Worm (Caenorhabditis elegans): ENCODE measurements around the gene tbcc-1.

tbcc-1 gene

DNA sequence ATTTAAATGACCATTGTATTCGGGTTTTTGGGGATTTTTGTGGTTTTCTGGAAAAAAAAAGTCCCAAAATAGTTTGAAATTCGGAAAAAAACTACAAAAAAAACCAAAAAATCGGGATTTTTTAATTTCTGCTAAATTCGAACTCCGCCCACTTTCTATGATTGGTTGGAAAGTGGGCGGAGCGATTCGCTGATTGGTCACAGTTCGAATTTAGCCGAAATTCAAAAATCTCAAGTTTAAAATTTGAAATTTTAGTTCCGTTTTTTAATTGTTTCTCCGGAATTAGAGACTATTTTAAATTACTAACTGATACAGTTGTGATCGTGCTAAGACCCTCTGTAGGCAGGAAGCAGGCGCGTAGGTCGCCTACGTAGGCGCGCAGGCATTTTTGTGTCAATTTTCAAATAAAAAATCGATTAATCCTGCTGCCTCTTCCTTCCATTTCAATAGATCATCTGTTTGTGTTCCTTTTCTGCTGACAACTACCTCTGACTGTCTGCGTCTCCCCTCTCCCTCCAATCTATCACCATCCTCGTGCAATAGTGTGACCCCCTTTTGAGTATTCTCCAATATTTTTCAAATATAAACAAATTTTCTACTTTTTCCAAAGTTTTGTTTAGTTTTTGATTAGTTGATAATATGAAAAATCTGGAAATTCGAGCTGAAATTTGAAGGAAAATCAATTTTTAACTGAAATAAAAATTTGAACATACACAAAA lies 28.1 kb downstream of the tbcc-1 start:
- no peak for TF ChIP-seq Y105C5A.15 (GFP tag; IDR thresholded peaks at IDR 0.05)
- TF ChIP-seq aly-2 (tag; optimal IDR thresholded peaks at IDR 0.05): no peak
- TF ChIP-seq daf-8 (GFP tag; IDR thresholded peaks at IDR 0.05): no peak
- no peak for TF ChIP-seq ZK337.2 (GFP tag; IDR thresholded peaks at IDR 0.05)
- peak; percentile 80 for TF ChIP-seq hlh-30 (tag; optimal IDR thresholded peaks at IDR 0.05; ENCODE audit: insufficient read depth)
- TF ChIP-seq hmg-1.1 (GFP tag; IDR thresholded peaks at IDR 0.05): 0 out of 2 replicates have a peak, but pooled peaks have one; percentile 14
- no peak for TF ChIP-seq unc-130 (GFP tag; optimal IDR thresholded peaks at IDR 0.05)
- no peak for TF ChIP-seq spr-3 (GFP tag; optimal IDR thresholded peaks at IDR 0.05)
- TF ChIP-seq ztf-7 (tag; optimal IDR thresholded peaks at IDR 0.05): no peak
- TF ChIP-seq set-16 (GFP tag; IDR thresholded peaks at IDR 0.05): no peak
- TF ChIP-seq nhr-28 (tag; optimal IDR thresholded peaks at IDR 0.05): peak; percentile 13
- peak; percentile 56 for TF ChIP-seq aha-1 (tag)
- TF ChIP-seq lim-7 (GFP tag; IDR thresholded peaks at IDR 0.05): no peak
- peak in 1 of 2 experiments; percentile 41 for TF ChIP-seq lsy-2 (tag; optimal IDR thresholded peaks at IDR 0.05)

DNA sequence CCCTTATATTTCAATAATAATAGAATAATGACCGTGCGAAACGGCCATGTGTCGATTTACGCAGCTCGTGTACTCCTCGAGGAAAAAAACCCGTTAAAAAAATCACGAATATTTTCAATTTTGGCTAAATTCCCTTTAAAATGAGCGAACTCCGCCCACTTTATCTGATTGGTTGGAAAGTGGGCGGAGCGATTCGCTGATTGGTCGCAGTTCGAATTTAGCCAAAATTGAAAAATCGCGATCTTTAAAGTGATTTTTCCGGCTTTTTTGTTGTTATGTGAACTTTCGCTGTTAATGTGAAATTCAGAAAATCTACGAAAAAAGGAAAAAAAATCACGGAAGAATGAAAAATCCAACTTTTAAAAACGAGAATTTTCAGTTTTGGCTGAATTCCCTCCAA lies 29.6 kb downstream of the tbcc-1 start:
- TF ChIP-seq aha-1 (tag) (peak; percentile 65), lin-39 (tag; optimal IDR thresholded peaks at IDR 0.05) (no peak)

DNA sequence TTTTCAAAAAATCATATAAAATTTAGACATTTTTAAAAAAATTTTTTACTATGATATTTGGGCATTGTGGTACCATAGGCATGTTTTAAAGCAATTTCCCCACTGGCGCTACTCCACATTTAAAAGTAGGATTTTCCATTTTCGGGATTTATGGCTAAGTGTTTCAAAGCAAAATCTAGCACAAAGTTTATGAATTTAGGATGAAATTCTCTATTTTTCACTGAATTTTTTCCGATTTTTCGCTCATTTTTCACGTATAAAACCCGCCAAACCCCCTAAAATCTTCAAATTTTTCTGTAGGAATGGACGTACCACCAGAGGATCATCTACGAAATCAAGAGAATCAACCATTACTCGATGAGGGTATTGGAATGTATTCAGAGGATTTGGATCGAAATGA lies 30.7 kb downstream of the tbcc-1 start, which contains the start of gene pipp-4P:
Gene pipp-4P (plus strand): TSS at position 301 of the 400 bp plus-strand sequence.
- no peak for TF ChIP-seq T20F7.1 (GFP tag; optimal IDR thresholded peaks at IDR 0.05)
- TF ChIP-seq F49E8.2 (tag; optimal IDR thresholded peaks at IDR 0.05; ENCODE audit: borderline replicate concordance): no peak
- TF ChIP-seq duxl-1 (tag; optimal IDR thresholded peaks at IDR 0.05; ENCODE audit: poor library complexity): no peak
- no peak for TF ChIP-seq lim-7 (GFP tag; IDR thresholded peaks at IDR 0.05)
- TF ChIP-seq hlh-30 (tag; optimal IDR thresholded peaks at IDR 0.05; ENCODE audit: insufficient read depth): no peak
- no peak for TF ChIP-seq mdt-29 (GFP tag; IDR thresholded peaks at IDR 0.05)
- TF ChIP-seq snpc-4 (tag; optimal IDR thresholded peaks at IDR 0.05): no peak
- no peak for TF ChIP-seq lin-38 (GFP tag; IDR thresholded peaks at IDR 0.05)
- no peak for TF ChIP-seq ztf-7 (tag; optimal IDR thresholded peaks at IDR 0.05)
- TF ChIP-seq skn-1 (tag; optimal IDR thresholded peaks at IDR 0.05): no peak
- no peak for TF ChIP-seq ZK546.5 (tag; optimal IDR thresholded peaks at IDR 0.05)
- TF ChIP-seq madf-9 (GFP tag; conservative IDR thresholded peaks at IDR 0.05): no peak
- no peak for TF ChIP-seq gei-8 (GFP tag; optimal IDR thresholded peaks at IDR 0.05)

DNA sequence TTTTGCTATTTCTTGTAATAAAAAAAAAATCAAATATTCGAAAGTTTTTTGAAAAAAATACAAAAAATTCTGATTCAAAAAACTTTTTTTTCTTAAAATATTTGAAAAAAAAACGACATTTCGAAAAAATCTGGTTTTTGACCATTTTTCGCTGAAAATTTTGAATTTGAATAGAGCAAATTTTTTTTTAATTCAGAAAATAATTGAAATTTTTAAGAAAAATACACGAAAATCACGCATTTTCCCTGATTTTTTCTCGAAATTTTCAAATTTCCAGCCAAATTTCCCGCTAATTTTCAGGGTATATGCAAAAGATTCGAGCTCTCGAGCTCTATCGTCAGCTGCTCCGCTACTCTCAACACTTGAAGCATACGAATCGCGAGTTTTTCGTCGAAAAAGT lies 38.5 kb downstream of the tbcc-1 start, which contains the start of gene Y71H2AM.1:
Gene Y71H2AM.1 (plus strand): TSS at position 301 of the 400 bp plus-strand sequence.
- TF ChIP-seq aha-1 (tag) (peak; percentile 29), daf-12 (tag; optimal IDR thresholded peaks at IDR 0.05) (no peak)

DNA sequence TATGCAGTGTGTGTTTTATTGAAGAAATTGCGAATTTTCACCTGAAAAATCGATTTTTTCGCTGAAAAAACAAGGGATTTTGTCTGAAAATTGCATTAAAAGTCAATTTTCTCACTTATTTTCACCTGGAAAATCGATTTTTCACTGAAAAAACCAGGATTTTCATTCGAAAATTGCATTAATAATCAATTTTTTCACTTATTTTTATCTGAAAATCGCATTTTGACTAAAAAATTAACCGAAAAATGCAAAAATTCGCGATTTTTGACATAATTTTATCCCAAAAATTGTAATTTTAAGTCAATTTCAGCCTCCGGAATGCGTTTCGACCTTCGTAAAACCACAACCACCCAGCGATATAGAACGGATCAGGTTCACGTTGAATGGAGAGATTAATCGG lies 44.2 kb downstream of the tbcc-1 start, which contains the start of gene Y71H2AM.29:
Gene Y71H2AM.29 (plus strand): TSS at position 301 of the 400 bp plus-strand sequence.
- no peak for TF ChIP-seq ces-1 (GFP tag; optimal IDR thresholded peaks at IDR 0.05)
- TF ChIP-seq ctbp-1 (GFP tag; IDR thresholded peaks at IDR 0.05): no peak
- TF ChIP-seq lin-39 (tag; optimal IDR thresholded peaks at IDR 0.05): no peak
- TF ChIP-seq rbr-2 (tag; optimal IDR thresholded peaks at IDR 0.05): no peak
- TF ChIP-seq mxl-3 (GFP tag; optimal IDR thresholded peaks at IDR 0.05): no peak
- TF ChIP-seq tag-97 (GFP tag; IDR thresholded peaks at IDR 0.05): no peak
- no peak for TF ChIP-seq ceh-44 (GFP tag; IDR thresholded peaks at IDR 0.05)
- TF ChIP-seq php-3 (GFP tag; IDR thresholded peaks at IDR 0.05): no peak
- TF ChIP-seq nhr-25 (tag; optimal IDR thresholded peaks at IDR 0.05; ENCODE audit: borderline replicate concordance, insufficient read depth): no peak
- TF ChIP-seq daf-12 (tag; optimal IDR thresholded peaks at IDR 0.05): no peak
- TF ChIP-seq nhr-6 (tag; optimal IDR thresholded peaks at IDR 0.05): no peak
- no peak for TF ChIP-seq nhr-42 (GFP tag; IDR thresholded peaks at IDR 0.05)
- TF ChIP-seq lin-1 (GFP tag; IDR thresholded peaks at IDR 0.05): no peak
- no peak for TF ChIP-seq nhr-48 (tag; optimal IDR thresholded peaks at IDR 0.05)
- no peak for TF ChIP-seq F37D6.2 (tag; optimal IDR thresholded peaks at IDR 0.05)
- no peak for TF ChIP-seq ztf-11 (tag; optimal IDR thresholded peaks at IDR 0.05)
- no peak for TF ChIP-seq egl-43 (GFP tag; IDR thresholded peaks at IDR 0.05)
- no peak for TF ChIP-seq cey-2 (tag; optimal IDR thresholded peaks at IDR 0.05; ENCODE audit: borderline replicate concordance, insufficient read depth)

Data from whole organism, L4 larva.